Fruit fly (Drosophila melanogaster): ENCODE measurements around the gene Efhc1.1.
A peak's percentile ranks its signal among the peaks of the same experiment; 100 is the strongest.

Efhc1.1 gene

dm6 chrX:15733995-15734394, 49.5 kb downstream of the Efhc1.1 start, which contains the start of the genes CG12379 and MagR:
CG12379 (minus strand) TSS chrX:15733996.
MagR (plus strand) TSS chrX:15734270.
- peak; percentile 87 for TF ChIP-seq toe (GFP tag; optimal IDR thresholded peaks at IDR 0.05)
- TF ChIP-seq bab1 (GFP tag; optimal IDR thresholded peaks at IDR 0.05): peak; percentile 65
- peak; percentile 87 for TF ChIP-seq Mnt (GFP tag; optimal IDR thresholded peaks at IDR 0.05)
- TF ChIP-seq CG12768 (GFP tag; optimal IDR thresholded peaks at IDR 0.05): peak; percentile 38
- peak; percentile 69 for TF ChIP-seq CG7101 (tag; optimal IDR thresholded peaks at IDR 0.05)
- TF ChIP-seq CG1620 (GFP tag; optimal IDR thresholded peaks at IDR 0.05): peak; percentile 90
- peak; percentile 44 for TF ChIP-seq ovo (GFP tag; optimal IDR thresholded peaks at IDR 0.05)
- peak; percentile 51 for TF ChIP-seq tj (GFP tag; optimal IDR thresholded peaks at IDR 0.05)
- peak; percentile 77 for TF ChIP-seq Crg-1 (GFP tag; optimal IDR thresholded peaks at IDR 0.05)
- no peak for TF ChIP-seq Clk (GFP tag; optimal IDR thresholded peaks at IDR 0.05)
- TF ChIP-seq CG14711 (tag; optimal IDR thresholded peaks at IDR 0.05): peak; percentile 53
- TF ChIP-seq cnc (optimal IDR thresholded peaks at IDR 0.05): no peak
- no peak for TF ChIP-seq kay (GFP tag; ENCODE audit: borderline replicate concordance)
- TF ChIP-seq pad (GFP tag; optimal IDR thresholded peaks at IDR 0.05): peak; percentile 57
- peak; percentile 41 for TF ChIP-seq CG7045 (GFP tag; optimal IDR thresholded peaks at IDR 0.05)
- peak; percentile 71 for TF ChIP-seq CG11617 (GFP tag; optimal IDR thresholded peaks at IDR 0.05)
- TF ChIP-seq Hr96 (GFP tag; optimal IDR thresholded peaks at IDR 0.05): no peak
- peak; percentile 26 for TF ChIP-seq CG33017 (tag; optimal IDR thresholded peaks at IDR 0.05)
- TF ChIP-seq cic (GFP tag; optimal IDR thresholded peaks at IDR 0.05): no peak
- TF ChIP-seq CG5204 (GFP tag; optimal IDR thresholded peaks at IDR 0.05): no peak

dm6 chrX:15733192-15733892, 50.2 kb downstream of the Efhc1.1 start:
- TF ChIP-seq CG7101 (tag; optimal IDR thresholded peaks at IDR 0.05) (peak; percentile 42), toe (GFP tag; optimal IDR thresholded peaks at IDR 0.05) (no peak), Mnt (GFP tag; optimal IDR thresholded peaks at IDR 0.05) (peak; percentile 73), CG12768 (GFP tag; optimal IDR thresholded peaks at IDR 0.05) (no peak), CG7045 (GFP tag; optimal IDR thresholded peaks at IDR 0.05) (no peak), Clk (GFP tag; optimal IDR thresholded peaks at IDR 0.05) (no peak), CG33017 (tag; optimal IDR thresholded peaks at IDR 0.05) (no peak)

- TF ChIP-seq bab1 (GFP tag; optimal IDR thresholded peaks at IDR 0.05) (peak; percentile 57), CG11617 (GFP tag; optimal IDR thresholded peaks at IDR 0.05) (no peak)
These were observed 51.5 kb downstream of the Efhc1.1 start, which contains the start of gene CG8191 for dm6 chrX:15731968-15732367. CG8191 (plus strand) TSS chrX:15732178.

All from whole organism, adult.